Worm (Caenorhabditis elegans) whole organism, L1 larva: Measurements from ENCODE around the gene serp-1.1.

Experiments used
- C04F5.9 ChIP-seq: sonication (generic microtip); optimal IDR thresholded peaks from 2 replicates; lab custom pipeline; 2016; ENCODE audit warnings: missing genetic modification characterization, missing compliant biosample characterization
- C16A3.4 ChIP-seq: fragments of 150-350 bp; optimal IDR thresholded peaks from 2 replicates; lab custom pipeline; 2014; ENCODE audit warnings: missing biosample characterization, missing genetic modification characterization
- C34B4.2 ChIP-seq: sonication (generic microtip); optimal IDR thresholded peaks from 2 replicates; lab custom pipeline; 2017; ENCODE audit warnings: mild to moderate bottlenecking, missing genetic modification characterization, missing compliant biosample characterization
- F16B12.6 ChIP-seq: fragments of 150-350 bp; optimal IDR thresholded peaks from 2 replicates; lab custom pipeline; 2014; ENCODE audit warnings: missing biosample characterization, missing genetic modification characterization
- blmp-1 ChIP-seq: fragments of 150-350 bp; optimal IDR thresholded peaks from 2 replicates; lab custom pipeline; 2014; ENCODE audit warnings: missing biosample characterization, missing genetic modification characterization
- ceh-8 ChIP-seq: fragments of 200-800 bp; sonication (Bioruptor generic); optimal IDR thresholded peaks from 2 replicates; lab custom pipeline; 2018; ENCODE audit warnings: mild to moderate bottlenecking, missing genetic modification characterization, moderate library complexity, missing compliant biosample characterization
- ces-1 ChIP-seq: fragments of 150-350 bp; optimal IDR thresholded peaks from 2 replicates; lab custom pipeline; 2014; ENCODE audit warnings: missing biosample characterization, missing genetic modification reagents, missing genetic modification characterization
- dsc-1 ChIP-seq: sonication (generic microtip); optimal IDR thresholded peaks from 2 replicates; lab custom pipeline; 2016; ENCODE audit warnings: mild to moderate bottlenecking, missing genetic modification characterization, missing compliant biosample characterization
- egl-27 ChIP-seq, 2 experiments: fragments of 150-350 bp in 1 of 2; sonication (generic microtip); optimal IDR thresholded peaks; 3 replicates each; lab custom pipeline; 2017 to 2018; ENCODE audit warnings: missing biosample characterization in 2 of 2, missing genetic modification characterization in 2 of 2, missing genetic modification reagents in 2 of 2
- elt-2 ChIP-seq: sonication (generic microtip); optimal IDR thresholded peaks from 2 replicates; lab custom pipeline; 2016; ENCODE audit warnings: missing genetic modification characterization, mild to moderate bottlenecking, inconsistent platforms, missing compliant biosample characterization, missing genetic modification reagents
- ets-5 ChIP-seq: fragments of 200-800 bp; sonication (Bioruptor generic); IDR thresholded peaks from 2 replicates; pipeline ENCODE4 v1.3.6; 2022; ENCODE audit warnings: missing genetic modification characterization, missing compliant biosample characterization
- fkh-8 ChIP-seq: sonication (generic microtip); optimal IDR thresholded peaks from 2 replicates; lab custom pipeline; 2016; ENCODE audit warnings: mild to moderate bottlenecking, missing genetic modification characterization, missing compliant biosample characterization
- hlh-4 ChIP-seq: sonication (generic microtip); optimal IDR thresholded peaks from 2 replicates; lab custom pipeline; 2016; ENCODE audit warnings: mild to moderate bottlenecking, missing genetic modification characterization, missing compliant biosample characterization
- hpl-2 ChIP-seq: fragments of 150-350 bp; optimal IDR thresholded peaks from 2 replicates; lab custom pipeline; 2014; ENCODE audit warnings: missing biosample characterization, missing genetic modification reagents, missing genetic modification characterization
- irx-1 ChIP-seq: sonication (generic microtip); optimal IDR thresholded peaks from 2 replicates; lab custom pipeline; 2016; ENCODE audit warnings: missing genetic modification characterization, missing compliant biosample characterization
- jun-1 ChIP-seq: fragments of 150-350 bp; optimal IDR thresholded peaks from 2 replicates; lab custom pipeline; 2014; ENCODE audit warnings: missing biosample characterization, missing genetic modification reagents, missing genetic modification characterization
- lin-13 ChIP-seq: fragments of 150-350 bp; optimal IDR thresholded peaks from 2 replicates; lab custom pipeline; 2014; ENCODE audit warnings: missing biosample characterization, missing genetic modification reagents, missing genetic modification characterization
- lin-35 ChIP-seq, 2 experiments: fragments of 150-350 bp; optimal IDR thresholded peaks; 2 replicates each; lab custom pipeline; 2014; ENCODE audit warnings: missing biosample characterization in 2 of 2, missing genetic modification characterization in 2 of 2, missing genetic modification reagents in 2 of 2
- lir-3 ChIP-seq: sonication (generic microtip); optimal IDR thresholded peaks from 2 replicates; lab custom pipeline; 2016; ENCODE audit warnings: mild to moderate bottlenecking, missing genetic modification characterization, moderate library complexity, missing compliant biosample characterization; ENCODE audit not compliant: poor library complexity
- lsy-2 ChIP-seq, 2 experiments: fragments of 150-350 bp; optimal IDR thresholded peaks; 2 replicates each; lab custom pipeline; 2014; ENCODE audit warnings: missing biosample characterization in 2 of 2, missing genetic modification characterization in 2 of 2
- mab-9 ChIP-seq: fragments of 200-800 bp; sonication (Bioruptor generic); IDR thresholded peaks from 2 replicates; pipeline ENCODE4 v1.3.6; 2022; ENCODE audit warnings: missing genetic modification reagents, missing genetic modification characterization, missing compliant biosample characterization
- mep-1 ChIP-seq: fragments of 150-350 bp; optimal IDR thresholded peaks from 2 replicates; lab custom pipeline; 2014; ENCODE audit warnings: missing biosample characterization, missing genetic modification characterization
- nhr-237 ChIP-seq: fragments of 150-350 bp; optimal IDR thresholded peaks from 2 replicates; lab custom pipeline; 2014; ENCODE audit warnings: missing biosample characterization, missing genetic modification characterization
- nhr-28 ChIP-seq: fragments of 150-350 bp; optimal IDR thresholded peaks from 2 replicates; lab custom pipeline; 2014; ENCODE audit warnings: missing biosample characterization, missing genetic modification characterization
- nhr-47 ChIP-seq: sonication (generic microtip); optimal IDR thresholded peaks from 2 replicates; lab custom pipeline; 2016; ENCODE audit warnings: mild to moderate bottlenecking, missing genetic modification characterization, moderate library complexity, missing compliant biosample characterization
- nhr-77 ChIP-seq: fragments of 150-350 bp; optimal IDR thresholded peaks from 2 replicates; lab custom pipeline; 2014; ENCODE audit warnings: missing biosample characterization, missing genetic modification characterization
- nhr-84 ChIP-seq: sonication (generic microtip); optimal IDR thresholded peaks from 2 replicates; lab custom pipeline; 2017; ENCODE audit warnings: missing biosample characterization, missing genetic modification characterization
- pag-3 ChIP-seq: sonication (generic microtip); optimal IDR thresholded peaks from 2 replicates; lab custom pipeline; 2017; ENCODE audit warnings: missing genetic modification characterization, mild to moderate bottlenecking, missing compliant biosample characterization, antibody characterized with exemption, borderline replicate concordance; ENCODE audit not compliant: insufficient read depth
- pax-3 ChIP-seq: fragments of 200-800 bp; sonication (Bioruptor generic); optimal IDR thresholded peaks from 2 replicates; lab custom pipeline; 2018; ENCODE audit warnings: mild to moderate bottlenecking, missing genetic modification characterization, moderate library complexity, missing compliant biosample characterization
- rnt-1 ChIP-seq: sonication (generic microtip); optimal IDR thresholded peaks from 2 replicates; lab custom pipeline; 2016; ENCODE audit warnings: mild to moderate bottlenecking, missing genetic modification characterization, moderate library complexity, missing compliant biosample characterization
- snpc-4 ChIP-seq: fragments of 150-350 bp; optimal IDR thresholded peaks from 2 replicates; lab custom pipeline; 2014; ENCODE audit warnings: missing biosample characterization, missing genetic modification characterization
- snu-23 ChIP-seq: sonication (generic microtip); optimal IDR thresholded peaks from 2 replicates; lab custom pipeline; 2016; ENCODE audit warnings: missing genetic modification characterization, missing compliant biosample characterization
- sox-4 ChIP-seq: sonication (generic microtip); optimal IDR thresholded peaks from 2 replicates; lab custom pipeline; 2016; ENCODE audit warnings: missing genetic modification characterization, missing compliant biosample characterization
- unc-130 ChIP-seq: fragments of 150-350 bp; optimal IDR thresholded peaks from 2 replicates; lab custom pipeline; 2017; ENCODE audit warnings: missing biosample characterization, missing genetic modification characterization, inconsistent platforms
- unc-30 ChIP-seq: sonication (generic microtip); optimal IDR thresholded peaks from 2 replicates; lab custom pipeline; 2017; ENCODE audit warnings: missing biosample characterization, missing genetic modification characterization
- unc-86 ChIP-seq: sonication (generic microtip); optimal IDR thresholded peaks from 2 replicates; lab custom pipeline; 2016; ENCODE audit warnings: missing genetic modification characterization, missing compliant biosample characterization
- unc-98 ChIP-seq: fragments of 200-800 bp; sonication (Bioruptor generic); IDR thresholded peaks from 2 replicates; pipeline ENCODE4 v1.3.6; 2022; ENCODE audit warnings: missing genetic modification characterization, missing compliant biosample characterization
- zip-4 ChIP-seq: fragments of 200-800 bp; sonication (Bioruptor generic); optimal IDR thresholded peaks from 2 replicates; lab custom pipeline; 2018; ENCODE audit warnings: mild to moderate bottlenecking, missing genetic modification characterization, moderate library complexity, missing compliant biosample characterization

The serp-1.1 gene

DNA sequence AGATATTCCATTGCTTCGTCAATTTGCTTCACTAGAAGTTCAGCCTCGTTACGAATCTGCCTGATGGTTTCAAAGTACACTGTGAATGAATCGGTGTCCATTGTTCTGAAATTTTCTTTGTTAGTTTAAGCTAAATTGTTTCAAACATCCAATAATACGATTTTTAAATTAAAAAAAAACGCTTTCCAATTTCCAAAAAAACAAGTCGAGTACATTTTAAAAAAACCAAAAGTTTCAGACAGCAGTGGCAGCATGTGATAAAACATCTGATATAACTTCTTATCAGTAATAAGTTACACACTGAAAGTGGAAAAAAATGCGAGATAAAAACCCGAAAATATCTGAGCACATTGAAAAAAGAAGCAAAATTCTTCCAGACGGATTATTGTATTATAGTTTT is 41.8 kb upstream of the serp-1.1 start, which contains the start of gene Y7A5A.6:
TSS of gene Y7A5A.6 (minus strand) at position 101 of the 400 bp plus-strand sequence.
- no peak for TF ChIP-seq lin-13 (GFP tag; lab: Kevin White, UChicago)
- TF ChIP-seq C04F5.9 (tag; lab: Kevin White, UChicago) = no peak
- no peak for TF ChIP-seq hpl-2
- no peak for TF ChIP-seq unc-98
- TF ChIP-seq elt-2 (tag; lab: Kevin White, UChicago) = peak; percentile 35
- no peak for TF ChIP-seq ceh-8 (GFP tag; lab: Kevin White, UChicago)
- TF ChIP-seq blmp-1 (tag; lab: Kevin White, UChicago) = no peak
- TF ChIP-seq, all 84 proteins: peak for 1

- TF ChIP-seq nhr-237 (tag; lab: Kevin White, UChicago) (no peak), lin-35 (GFP tag; optimal IDR thresholded peaks at IDR 0.05; lab: Kevin White, UChicago) (no peak), pax-3 (tag; lab: Kevin White, UChicago) (no peak), nhr-77 (tag; lab: Kevin White, UChicago) (no peak), jun-1 (no peak), unc-30 (no peak), lsy-2 (tag; optimal IDR thresholded peaks at IDR 0.05; lab: Kevin White, UChicago) (no peak), ceh-8 (GFP tag; lab: Kevin White, UChicago) (no peak), egl-27 (tag; optimal IDR thresholded peaks at IDR 0.05; lab: Kevin White, UChicago) (no peak), hlh-4 (tag; lab: Kevin White, UChicago) (no peak), unc-130 (tag; lab: Kevin White, UChicago) (no peak), snu-23 (no peak), C16A3.4 (tag; lab: Kevin White, UChicago) (no peak), mab-9 (no peak)
Observed at ce11 chrX:15801827-15802226, 39.5 kb upstream of the serp-1.1 start.

DNA sequence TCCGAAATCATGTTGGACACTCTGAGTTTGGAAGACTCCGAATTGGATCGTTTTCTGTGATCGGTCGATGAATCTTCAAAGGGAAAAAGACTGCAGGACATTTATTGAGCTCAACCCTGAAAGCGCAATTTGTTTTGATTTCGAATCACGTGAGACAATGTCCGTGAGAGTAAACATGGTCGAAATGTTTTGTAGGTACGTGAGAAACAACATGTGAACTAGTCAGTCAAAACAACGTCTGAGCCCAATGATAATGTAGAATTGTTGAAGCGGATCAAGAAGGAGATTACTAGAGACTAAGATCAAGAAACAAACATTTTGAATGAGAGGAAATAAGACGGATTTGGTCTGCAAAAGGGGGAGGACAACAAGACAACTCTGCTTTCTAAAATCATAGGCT is 37.3 kb upstream of the serp-1.1 start, which contains the start of gene Y7A5A.7:
TSS of gene Y7A5A.7 (minus strand) at position 101 of the 400 bp plus-strand sequence.
- TF ChIP-seq unc-86 (tag; lab: Kevin White, UChicago) = no peak
- TF ChIP-seq fkh-8 (tag; lab: Kevin White, UChicago) = peak; percentile 52

DNA sequence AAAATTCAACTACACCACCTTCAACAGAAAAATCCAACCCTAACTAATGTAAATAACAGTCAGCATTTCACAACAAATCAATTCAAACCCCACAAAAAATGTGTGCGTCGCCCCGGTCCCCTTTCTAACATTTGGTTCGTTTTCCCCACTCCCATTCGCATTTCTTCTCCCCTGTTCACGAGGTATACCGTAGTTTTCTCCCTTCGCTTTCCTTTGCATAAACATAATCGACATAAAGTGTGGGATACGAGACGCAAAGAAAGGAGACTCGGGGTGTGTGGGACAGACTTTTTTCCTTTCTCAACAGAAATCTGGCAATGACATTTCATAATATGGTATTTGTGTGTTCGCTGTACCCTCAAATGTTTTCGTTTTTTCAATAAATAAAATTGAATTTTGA is 30.0 kb upstream of the serp-1.1 start:
- TF ChIP-seq elt-2 (tag; lab: Kevin White, UChicago) = no peak
- TF ChIP-seq pag-3 (tag; lab: Kevin White, UChicago) = no peak
- no peak for TF ChIP-seq mep-1 (tag; lab: Kevin White, UChicago)
- no peak for TF ChIP-seq rnt-1 (tag; lab: Kevin White, UChicago)
- TF ChIP-seq dsc-1 (tag; lab: Kevin White, UChicago) = no peak
- no peak for TF ChIP-seq ets-5 (GFP tag; lab: Robert Waterston, UW)
- no peak for TF ChIP-seq nhr-84
- TF ChIP-seq nhr-237 (tag; lab: Kevin White, UChicago) = no peak

DNA sequence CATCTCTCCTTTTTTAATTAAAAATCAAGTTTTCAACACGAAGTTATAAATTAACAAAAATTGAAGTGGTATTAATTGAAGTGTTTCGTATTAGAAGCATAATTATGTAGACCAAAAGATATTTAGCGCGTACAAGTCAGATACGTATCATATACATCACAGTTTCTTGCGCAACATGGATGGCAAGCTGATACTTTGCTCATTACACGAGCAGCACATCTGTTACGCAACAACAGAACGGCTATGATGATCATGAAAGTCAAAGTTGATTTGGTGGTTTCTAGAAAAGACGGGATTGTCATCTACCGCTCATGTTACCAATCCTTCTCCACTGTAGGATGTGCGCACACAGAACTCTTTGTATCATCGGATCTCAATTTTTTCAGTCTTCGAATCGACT is 26.8 kb upstream of the serp-1.1 start:
- TF ChIP-seq rnt-1 (tag; lab: Kevin White, UChicago) = no peak
- TF ChIP-seq ces-1 (GFP tag; lab: Kevin White, UChicago) = no peak
- TF ChIP-seq F16B12.6 (tag; lab: Kevin White, UChicago) = no peak
- no peak for TF ChIP-seq fkh-8 (tag; lab: Kevin White, UChicago)
- no peak for TF ChIP-seq unc-98
- no peak for TF ChIP-seq zip-4 (GFP tag; lab: Kevin White, UChicago)
- no peak for TF ChIP-seq nhr-47 (tag; lab: Kevin White, UChicago)
- TF ChIP-seq irx-1 (tag; lab: Kevin White, UChicago) = no peak
- TF ChIP-seq sox-4 (tag; lab: Kevin White, UChicago) = no peak
- TF ChIP-seq C34B4.2 = no peak
- TF ChIP-seq lin-35 (GFP tag; optimal IDR thresholded peaks at IDR 0.05; lab: Kevin White, UChicago) = no peak
- no peak for TF ChIP-seq snpc-4 (tag; lab: Kevin White, UChicago)
- no peak for TF ChIP-seq lir-3 (tag; lab: Kevin White, UChicago)
- TF ChIP-seq nhr-84 = no peak
- TF ChIP-seq nhr-28 (tag; lab: Kevin White, UChicago) = no peak
- no peak for TF ChIP-seq nhr-237 (tag; lab: Kevin White, UChicago)
- no peak for TF ChIP-seq ceh-8 (GFP tag; lab: Kevin White, UChicago)
- no peak for TF ChIP-seq egl-27 (tag; optimal IDR thresholded peaks at IDR 0.05; lab: Kevin White, UChicago)
